Worm (Caenorhabditis elegans) whole organism, L1 larva: Measurements from ENCODE around the gene mtl-1.
A peak's percentile ranks its signal among the peaks of the same experiment; 100 is the strongest.

Source experiments
- efl-1 ChIP-seq, 4 experiments: fragments of 150-350 bp; optimal IDR thresholded peaks in 3 of 4; peaks in 1 of 4; 1 replicate in 1 of 4; 2 replicates in 3 of 4; lab custom pipeline; 2014; ENCODE audit warnings: missing biosample characterization in 2 of 4, missing genetic modification characterization in 2 of 4, missing genetic modification reagents in 2 of 4
- sox-4 ChIP-seq: sonication (generic microtip); optimal IDR thresholded peaks from 2 replicates; lab custom pipeline; 2016; ENCODE audit warnings: missing genetic modification characterization, missing compliant biosample characterization
- swsn-7 ChIP-seq: sonication (generic microtip); optimal IDR thresholded peaks from 2 replicates; lab custom pipeline; 2016; ENCODE audit warnings: missing genetic modification characterization, missing compliant biosample characterization
- ztf-11 ChIP-seq, 2 experiments: sonication (generic microtip); optimal IDR thresholded peaks; 2 replicates each; lab custom pipeline; 2016 to 2017; ENCODE audit warnings: missing genetic modification characterization in 2 of 2, missing biosample characterization in 1 of 2, missing compliant biosample characterization in 1 of 2

DNA sequence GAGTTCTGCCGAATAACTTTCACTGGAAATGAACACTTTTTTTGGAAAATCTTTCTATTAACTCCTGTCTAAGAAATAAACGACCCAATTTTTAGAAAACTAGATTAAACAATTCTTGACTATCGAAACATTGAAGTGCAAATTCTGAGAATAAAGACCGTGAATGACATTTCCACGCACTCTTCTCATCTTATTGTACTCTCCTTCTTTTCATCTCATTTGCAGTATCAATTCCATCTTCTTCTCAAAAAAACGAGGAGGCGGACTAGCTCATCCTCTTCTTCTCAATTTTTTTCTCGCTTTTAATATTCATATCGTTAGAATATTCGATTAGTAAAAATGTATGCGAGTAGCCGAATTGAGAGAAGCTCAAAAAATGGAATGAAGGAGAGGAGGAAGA, 30.0 kb downstream of the mtl-1 start:
- TF ChIP-seq efl-1 (optimal IDR thresholded peaks at IDR 0.05; lab: Kevin White, UChicago) = no peak
- no peak for TF ChIP-seq efl-1 (GFP tag; optimal IDR thresholded peaks at IDR 0.05 in 1 of 2; lab: Kevin White, UChicago)
- TF ChIP-seq ztf-11 (tag; optimal IDR thresholded peaks at IDR 0.05; lab: Kevin White, UChicago) = no peak
- TF ChIP-seq swsn-7 (tag; lab: Kevin White, UChicago) = peak; percentile 8
- peak; percentile 41 for TF ChIP-seq sox-4 (tag; lab: Kevin White, UChicago)
